Fruit fly (Drosophila melanogaster) whole organism, embryonic: ENCODE results near the gene Ufd1.

ENCODE experiments used
- BEAF-32 ChIP-seq: fragments of 200-800 bp; sonication (Bioruptor generic); optimal IDR thresholded peaks from 3 replicates; lab custom pipeline; 2017; ENCODE audit warnings: missing biosample characterization, missing genetic modification characterization, mild to moderate bottlenecking, moderate library complexity, missing genetic modification reagents
- CG10979 ChIP-seq: fragments of 200-800 bp; sonication (Bioruptor generic); optimal IDR thresholded peaks from 2 replicates; lab custom pipeline; 2018; ENCODE audit warnings: missing biosample characterization, mild to moderate bottlenecking, missing genetic modification characterization, moderate library complexity
- CG11247 ChIP-seq: fragments of 200-800 bp; sonication (Bioruptor generic); IDR thresholded peaks from 2 replicates; pipeline ENCODE4 v1.3.6; 2022; ENCODE audit warnings: missing biosample characterization, missing genetic modification characterization
- CG12104 ChIP-seq: fragments of 200-800 bp; sonication (Bioruptor generic); optimal IDR thresholded peaks from 3 replicates; lab custom pipeline; 2016; ENCODE audit warnings: missing biosample characterization, missing genetic modification characterization
- CG12219 ChIP-seq: fragments of 200-800 bp; sonication (Bioruptor generic); optimal IDR thresholded peaks from 3 replicates; lab custom pipeline; 2018; ENCODE audit warnings: missing biosample characterization, mild to moderate bottlenecking, missing genetic modification characterization
- CG15073 ChIP-seq: fragments of 200-800 bp; sonication (Bioruptor generic); optimal IDR thresholded peaks from 2 replicates; lab custom pipeline; 2016; ENCODE audit warnings: missing biosample characterization, missing genetic modification characterization
- CG16779 ChIP-seq: fragments of 200-800 bp; sonication (Bioruptor generic); IDR thresholded peaks from 2 replicates; pipeline ENCODE4 v1.3.6; 2022; ENCODE audit warnings: missing biosample characterization, missing genetic modification characterization
- CG16813 ChIP-seq: fragments of 200-800 bp; sonication (Bioruptor generic); IDR thresholded peaks from 3 replicates; pipeline ENCODE4 v1.3.6; 2022; ENCODE audit warnings: missing biosample characterization, missing genetic modification characterization; ENCODE audit not compliant: partially characterized antibody
- CG17385 ChIP-seq: fragments of 200-800 bp; sonication (Bioruptor generic); optimal IDR thresholded peaks from 3 replicates; lab custom pipeline; 2018; ENCODE audit warnings: missing biosample characterization, mild to moderate bottlenecking, missing genetic modification characterization
- CG1792 ChIP-seq: fragments of 200-800 bp; sonication (Bioruptor generic); optimal IDR thresholded peaks from 2 replicates; lab custom pipeline; 2016; ENCODE audit warnings: missing biosample characterization, missing genetic modification characterization
- CG18619 ChIP-seq: fragments of 200-800 bp; sonication (Bioruptor generic); optimal IDR thresholded peaks from 3 replicates; lab custom pipeline; 2017; ENCODE audit warnings: missing biosample characterization, mild to moderate bottlenecking, missing genetic modification characterization
- CG30403 ChIP-seq: fragments of 200-800 bp; sonication (Bioruptor generic); optimal IDR thresholded peaks from 3 replicates; lab custom pipeline; 2016; ENCODE audit warnings: missing biosample characterization, missing genetic modification characterization
- CG30431 ChIP-seq: fragments of 200-800 bp; sonication (Bioruptor generic); optimal IDR thresholded peaks from 2 replicates; lab custom pipeline; 2017; ENCODE audit warnings: missing biosample characterization, missing genetic modification characterization
- CG32767 ChIP-seq: fragments of 200-800 bp; sonication (Bioruptor generic); IDR thresholded peaks from 2 replicates; pipeline ENCODE4 v1.3.6; 2022; ENCODE audit warnings: missing biosample characterization, missing genetic modification characterization
- CG3281 ChIP-seq: fragments of 200-800 bp; sonication (Bioruptor generic); optimal IDR thresholded peaks from 3 replicates; lab custom pipeline; 2017; ENCODE audit warnings: missing biosample characterization, mild to moderate bottlenecking, missing genetic modification characterization
- CG3407 ChIP-seq: fragments of 200-800 bp; sonication (Bioruptor generic); optimal IDR thresholded peaks from 2 replicates; lab custom pipeline; 2018; ENCODE audit warnings: missing biosample characterization, mild to moderate bottlenecking, missing genetic modification characterization
- CG4404 ChIP-seq: fragments of 200-800 bp; sonication (Bioruptor generic); IDR thresholded peaks from 2 replicates; pipeline ENCODE4 v1.3.6; 2022; ENCODE audit warnings: missing biosample characterization, missing genetic modification characterization
- CG7987 ChIP-seq: fragments of 200-800 bp; sonication (Bioruptor generic); optimal IDR thresholded peaks from 2 replicates; lab custom pipeline; 2018; ENCODE audit warnings: missing biosample characterization, mild to moderate bottlenecking, missing genetic modification characterization, moderate library complexity
- CG8089 ChIP-seq: fragments of 200-800 bp; sonication (Bioruptor generic); optimal IDR thresholded peaks from 3 replicates; lab custom pipeline; 2016; ENCODE audit warnings: missing biosample characterization, missing genetic modification characterization
- CG9215 ChIP-seq: fragments of 200-800 bp; sonication (Bioruptor generic); IDR thresholded peaks from 2 replicates; pipeline ENCODE4 v1.3.6; 2022; ENCODE audit warnings: missing biosample characterization, missing genetic modification characterization
- CG9876 ChIP-seq: fragments of 200-800 bp; sonication (Bioruptor generic); optimal IDR thresholded peaks from 2 replicates; lab custom pipeline; 2016; ENCODE audit warnings: missing biosample characterization, missing genetic modification characterization
- Dip3 ChIP-seq: fragments of 200-800 bp; sonication (Bioruptor generic); optimal IDR thresholded peaks from 3 replicates; lab custom pipeline; 2016; ENCODE audit warnings: missing biosample characterization, missing genetic modification characterization
- E2f1 ChIP-seq: fragments of 200-800 bp; sonication (Bioruptor generic); IDR thresholded peaks from 2 replicates; pipeline ENCODE4 v1.3.6; 2022; ENCODE audit warnings: missing biosample characterization, missing genetic modification characterization
- Ets97D ChIP-seq: fragments of 200-800 bp; sonication (Bioruptor generic); optimal IDR thresholded peaks from 3 replicates; lab custom pipeline; 2016; ENCODE audit warnings: missing biosample characterization, missing genetic modification characterization
- GATAe ChIP-seq: fragments of 200-800 bp; sonication (Bioruptor generic); conservative IDR thresholded peaks from 2 replicates; pipeline ENCODE4 v1.3.6; 2022; ENCODE audit warnings: missing biosample characterization, missing genetic modification characterization
- Gsc ChIP-seq: fragments of 200-800 bp; sonication (Bioruptor generic); IDR thresholded peaks from 2 replicates; pipeline ENCODE4 v1.3.6; 2022; ENCODE audit warnings: missing biosample characterization, missing genetic modification characterization
- Jarid2 ChIP-seq: fragments of 200-800 bp; sonication (Bioruptor generic); optimal IDR thresholded peaks from 3 replicates; lab custom pipeline; 2017; ENCODE audit warnings: mild to moderate bottlenecking, missing biosample characterization, missing genetic modification reagents, missing genetic modification characterization
- MBD-R2 ChIP-seq: fragments of 200-800 bp; sonication (Bioruptor generic); IDR thresholded peaks from 2 replicates; pipeline ENCODE4 v1.3.6; 2022; ENCODE audit warnings: missing biosample characterization, missing genetic modification characterization
- MESR4 ChIP-seq: fragments of 200-800 bp; sonication (Bioruptor generic); optimal IDR thresholded peaks from 2 replicates; lab custom pipeline; 2018; ENCODE audit warnings: missing biosample characterization, mild to moderate bottlenecking, missing genetic modification characterization, moderate library complexity
- Meics ChIP-seq: fragments of 200-800 bp; sonication (Bioruptor generic); optimal IDR thresholded peaks from 2 replicates; lab custom pipeline; 2017; ENCODE audit warnings: missing biosample characterization, mild to moderate bottlenecking, missing genetic modification characterization
- Ravus ChIP-seq: fragments of 200-800 bp; sonication (Bioruptor generic); IDR thresholded peaks from 2 replicates; pipeline ENCODE4 v1.3.6; 2022; ENCODE audit warnings: missing biosample characterization, missing genetic modification characterization
- Six4 ChIP-seq: fragments of 200-800 bp; sonication (Bioruptor generic); optimal IDR thresholded peaks from 2 replicates; lab custom pipeline; 2016; ENCODE audit warnings: missing biosample characterization, missing genetic modification characterization
- Sox100B ChIP-seq: fragments of 200-800 bp; sonication (Bioruptor generic); optimal IDR thresholded peaks from 3 replicates; lab custom pipeline; 2018; ENCODE audit warnings: missing biosample characterization, mild to moderate bottlenecking, missing genetic modification characterization
- Xrp1 ChIP-seq: fragments of 200-800 bp; sonication (Bioruptor generic); IDR thresholded peaks from 2 replicates; pipeline ENCODE4 v1.3.6; 2022; ENCODE audit warnings: missing biosample characterization, missing genetic modification characterization
- YL-1 ChIP-seq: fragments of 200-800 bp; sonication (Bioruptor generic); optimal IDR thresholded peaks from 3 replicates; lab custom pipeline; 2017; ENCODE audit warnings: missing biosample characterization, mild to moderate bottlenecking, missing genetic modification characterization
- ase ChIP-seq: fragments of 200-800 bp; sonication (Bioruptor generic); IDR thresholded peaks from 3 replicates; pipeline ENCODE4 v1.3.6; 2022; ENCODE audit warnings: missing biosample characterization, missing genetic modification characterization
- bsh ChIP-seq, 2 experiments: fragments of 200-800 bp; sonication (Bioruptor generic); optimal IDR thresholded peaks; 2 replicates each; lab custom pipeline; 2017 to 2018; ENCODE audit warnings: mild to moderate bottlenecking in 2 of 2, missing biosample characterization in 2 of 2, missing genetic modification characterization in 2 of 2, moderate library complexity in 1 of 2
- cad ChIP-seq: fragments of >200 bp; optimal IDR thresholded peaks from 2 replicates; lab custom pipeline; 2017; ENCODE audit warnings: missing biosample characterization, missing genetic modification characterization
- chinmo ChIP-seq: fragments of 200-800 bp; sonication (Bioruptor generic); IDR thresholded peaks from 4 replicates; pipeline ENCODE4 v1.3.6; 2022; ENCODE audit warnings: missing biosample characterization, missing genetic modification characterization; ENCODE audit not compliant: partially characterized antibody
- ci ChIP-seq: fragments of 200-800 bp; sonication (Bioruptor generic); IDR thresholded peaks from 3 replicates; pipeline ENCODE4 v1.3.6; 2022; ENCODE audit warnings: missing biosample characterization, missing genetic modification characterization
- esg ChIP-seq: fragments of 200-800 bp; sonication (Bioruptor generic); conservative IDR thresholded peaks from 2 replicates; pipeline ENCODE4 v1.3.6; 2022; ENCODE audit warnings: missing biosample characterization, missing genetic modification characterization
- gsb-n ChIP-seq: fragments of 200-800 bp; sonication (Bioruptor generic); optimal IDR thresholded peaks from 3 replicates; lab custom pipeline; 2018; ENCODE audit warnings: missing biosample characterization, mild to moderate bottlenecking, missing genetic modification characterization
- hth ChIP-seq: fragments of >200 bp; optimal IDR thresholded peaks from 2 replicates; lab custom pipeline; 2017; ENCODE audit warnings: inconsistent platforms
- kni ChIP-seq: fragments of 200-800 bp; sonication (Bioruptor generic); optimal IDR thresholded peaks from 3 replicates; lab custom pipeline; 2017; ENCODE audit warnings: mild to moderate bottlenecking, missing biosample characterization, missing genetic modification reagents, missing genetic modification characterization
- lov ChIP-seq, 2 experiments: fragments of 200-800 bp in 1 of 2; fragments of >200 bp in 1 of 2; sonication (Bioruptor generic) in 1 of 2; IDR thresholded peaks in 1 of 2; optimal IDR thresholded peaks in 1 of 2; 2 replicates in 1 of 2; 3 replicates in 1 of 2; pipeline versions ENCODE4 v1.3.6 to Lab custom; 2017 to 2022; ENCODE audit warnings: missing biosample characterization in 1 of 2, missing genetic modification characterization in 1 of 2
- mirr ChIP-seq: fragments of 200-800 bp; sonication (Bioruptor generic); optimal IDR thresholded peaks from 3 replicates; lab custom pipeline; 2018; ENCODE audit warnings: missing biosample characterization, mild to moderate bottlenecking, missing genetic modification characterization
- pros ChIP-seq: fragments of 200-800 bp; sonication (Bioruptor generic); optimal IDR thresholded peaks from 3 replicates; lab custom pipeline; 2019; ENCODE audit warnings: missing biosample characterization, mild to moderate bottlenecking, missing genetic modification characterization, moderate library complexity
- ro ChIP-seq: fragments of 200-800 bp; sonication (Bioruptor generic); IDR thresholded peaks from 2 replicates; pipeline ENCODE4 v1.3.6; 2022; ENCODE audit warnings: missing biosample characterization, missing genetic modification characterization
- sd ChIP-seq: fragments of 200-800 bp; sonication (Bioruptor generic); optimal IDR thresholded peaks from 3 replicates; lab custom pipeline; 2018; ENCODE audit warnings: missing biosample characterization, mild to moderate bottlenecking, missing genetic modification characterization, moderate library complexity
- so ChIP-seq: fragments of 200-800 bp; sonication (Bioruptor generic); IDR thresholded peaks from 3 replicates; pipeline ENCODE4 v1.3.6; 2022; ENCODE audit warnings: missing biosample characterization, missing genetic modification characterization
- trh ChIP-seq: fragments of 200-800 bp; sonication (Bioruptor generic); optimal IDR thresholded peaks from 2 replicates; lab custom pipeline; 2016; ENCODE audit warnings: missing biosample characterization, missing genetic modification characterization
- unpg ChIP-seq: fragments of 200-800 bp; sonication (Bioruptor generic); optimal IDR thresholded peaks from 3 replicates; lab custom pipeline; 2018; ENCODE audit warnings: missing biosample characterization, mild to moderate bottlenecking, missing genetic modification characterization, moderate library complexity

Ufd1 gene

dm6 chr3L:11124439-11124838, 1.4 kb upstream of the Ufd1 start (continued):
- TF ChIP-seq BEAF-32 (GFP tag; lab: Kevin White, UChicago) (no peak), CG30403 (GFP tag; lab: Kevin White, UChicago) (no peak), CG18619 (no peak), hth (lab: Kevin White, UChicago) (no peak), sd (tag; lab: Kevin White, UChicago) (no peak), CG32767 (GFP tag; lab: Robert Waterston, UW) (no peak), E2f1 (GFP tag; lab: Robert Waterston, UW) (no peak), CG12219 (GFP tag; lab: Kevin White, UChicago) (no peak), CG15073 (GFP tag; lab: Kevin White, UChicago) (no peak), Gsc (GFP tag; lab: Robert Waterston, UW) (no peak), MESR4 (GFP tag; lab: Kevin White, UChicago) (no peak), lov (optimal IDR thresholded peaks at IDR 0.05; lab: Kevin White, UChicago) (no peak), lov (GFP tag; IDR thresholded peaks at IDR 0.05; lab: Robert Waterston, UW) (no peak), CG1792 (GFP tag; lab: Kevin White, UChicago) (no peak), kni (no peak), ase (GFP tag; lab: Robert Waterston, UW) (no peak), CG9215 (GFP tag; lab: Robert Waterston, UW) (no peak), CG30431 (GFP tag; lab: Kevin White, UChicago) (no peak), CG4404 (GFP tag; lab: Robert Waterston, UW) (no peak), Sox100B (GFP tag; lab: Kevin White, UChicago) (peak; percentile 10), Ets97D (GFP tag; lab: Kevin White, UChicago) (no peak), Jarid2 (GFP tag; lab: Kevin White, UChicago) (no peak), CG3281 (GFP tag; lab: Kevin White, UChicago) (no peak), Ravus (GFP tag; lab: Robert Waterston, UW) (no peak), CG7987 (no peak), CG9876 (no peak), CG8089 (GFP tag; lab: Kevin White, UChicago) (no peak), Xrp1 (GFP tag; lab: Robert Waterston, UW) (peak; percentile 8; the same call in 1 of the 2 replicates), unpg (GFP tag; lab: Kevin White, UChicago) (peak; percentile 30), CG11247 (GFP tag; lab: Robert Waterston, UW) (no peak), CG10979 (tag; lab: Kevin White, UChicago) (peak; percentile 27), CG16813 (GFP tag; lab: Robert Waterston, UW) (no peak), chinmo (no peak), GATAe (GFP tag; lab: Robert Waterston, UW) (no peak), CG12104 (GFP tag; lab: Kevin White, UChicago) (no peak), YL-1 (GFP tag; lab: Kevin White, UChicago) (no peak), CG3407 (GFP tag; lab: Kevin White, UChicago) (no peak), gsb-n (tag; lab: Kevin White, UChicago) (no peak), Six4 (GFP tag; lab: Kevin White, UChicago) (no peak), ro (GFP tag; lab: Robert Waterston, UW) (no peak), MBD-R2 (GFP tag; lab: Robert Waterston, UW) (no peak), mirr (GFP tag; lab: Kevin White, UChicago) (no peak), cad (no peak), Dip3 (GFP tag; lab: Kevin White, UChicago) (no peak), ci (GFP tag; lab: Robert Waterston, UW) (no peak), esg (no peak), so (GFP tag; lab: Robert Waterston, UW) (no peak), CG16779 (no peak), pros (no peak), Meics (GFP tag; lab: Kevin White, UChicago) (no peak), trh (GFP tag; lab: Kevin White, UChicago) (no peak), CG17385 (GFP tag; lab: Kevin White, UChicago) (peak; percentile 15), bsh (GFP tag; optimal IDR thresholded peaks at IDR 0.05; lab: Kevin White, UChicago) (peak in 1 of 2 experiments; percentile 10)
